Worm (Caenorhabditis elegans) whole organism, L2 larva: ENCODE data around the gene Y43F8B.19.

Source experiments
- C34F6.9 ChIP-seq: fragments of 150-350 bp; optimal IDR thresholded peaks from 2 replicates; lab custom pipeline; 2014; ENCODE audit warnings: missing biosample characterization, missing genetic modification characterization
- R02D3.7 ChIP-seq: fragments of 150-350 bp; optimal IDR thresholded peaks from 2 replicates; lab custom pipeline; 2014; ENCODE audit warnings: missing biosample characterization, missing genetic modification characterization
- alr-1 ChIP-seq: fragments of 150-350 bp; optimal IDR thresholded peaks from 2 replicates; lab custom pipeline; 2014; ENCODE audit warnings: missing biosample characterization, missing genetic modification characterization
- ama-1 ChIP-seq: fragments of 150-350 bp; optimal IDR thresholded peaks from 2 replicates; lab custom pipeline; 2018; ENCODE audit warnings: inconsistent platforms
- blmp-1 ChIP-seq: sonication (generic microtip); optimal IDR thresholded peaks from 2 replicates; lab custom pipeline; 2017; ENCODE audit warnings: missing genetic modification characterization, mild to moderate bottlenecking, missing compliant biosample characterization, antibody characterized with exemption, moderate library complexity; ENCODE audit not compliant: insufficient read depth
- ceh-16 ChIP-seq: fragments of 150-350 bp; optimal IDR thresholded peaks from 2 replicates; lab custom pipeline; 2014; ENCODE audit warnings: missing biosample characterization, missing genetic modification characterization
- ceh-82 ChIP-seq: fragments of 150-350 bp; optimal IDR thresholded peaks from 2 replicates; lab custom pipeline; 2014; ENCODE audit warnings: missing biosample characterization, missing genetic modification characterization
- crh-2 ChIP-seq: sonication (generic microtip); optimal IDR thresholded peaks from 2 replicates; lab custom pipeline; 2017; ENCODE audit warnings: missing biosample characterization, missing genetic modification characterization
- egl-27 ChIP-seq: sonication (generic microtip); optimal IDR thresholded peaks from 3 replicates; lab custom pipeline; 2017; ENCODE audit warnings: missing biosample characterization, missing genetic modification reagents, missing genetic modification characterization
- elt-1 ChIP-seq: fragments of 150-350 bp; optimal IDR thresholded peaks from 2 replicates; lab custom pipeline; 2014; ENCODE audit warnings: missing biosample characterization, missing genetic modification characterization
- elt-3 ChIP-seq: sonication (generic microtip); optimal IDR thresholded peaks from 2 replicates; lab custom pipeline; 2017; ENCODE audit warnings: missing biosample characterization, missing genetic modification characterization
- fos-1 ChIP-seq: fragments of 150-350 bp; optimal IDR thresholded peaks from 2 replicates; lab custom pipeline; 2014; ENCODE audit warnings: missing biosample characterization, missing genetic modification characterization
- lin-11 ChIP-seq: fragments of 150-350 bp; sonication (generic microtip); optimal IDR thresholded peaks from 2 replicates; lab custom pipeline; 2014; ENCODE audit warnings: missing biosample characterization, missing genetic modification characterization, inconsistent platforms, mixed read lengths
- lin-13 ChIP-seq: fragments of 150-350 bp; optimal IDR thresholded peaks from 2 replicates; lab custom pipeline; 2014; ENCODE audit warnings: missing biosample characterization, missing genetic modification reagents, missing genetic modification characterization
- lin-39 ChIP-seq: fragments of 150-350 bp; optimal IDR thresholded peaks from 2 replicates; lab custom pipeline; 2014; ENCODE audit warnings: missing biosample characterization, missing genetic modification reagents, missing genetic modification characterization
- lsy-2 ChIP-seq, 2 experiments: fragments of 150-350 bp in 1 of 2; sonication (generic microtip) in 1 of 2; optimal IDR thresholded peaks; 2 replicates each; lab custom pipeline; 2014 to 2017; ENCODE audit warnings: missing biosample characterization in 2 of 2, missing genetic modification characterization in 2 of 2
- mab-5 ChIP-seq: fragments of 150-350 bp; optimal IDR thresholded peaks from 2 replicates; lab custom pipeline; 2014; ENCODE audit warnings: missing biosample characterization, missing genetic modification characterization
- nhr-10 ChIP-seq: sonication (generic microtip); optimal IDR thresholded peaks from 2 replicates; lab custom pipeline; 2017; ENCODE audit warnings: missing biosample characterization, missing genetic modification characterization
- nhr-11 ChIP-seq: fragments of 150-350 bp; optimal IDR thresholded peaks from 2 replicates; lab custom pipeline; 2014; ENCODE audit warnings: missing biosample characterization, missing genetic modification characterization
- nhr-12 ChIP-seq: fragments of 150-350 bp; optimal IDR thresholded peaks from 2 replicates; lab custom pipeline; 2014; ENCODE audit warnings: missing biosample characterization, missing genetic modification characterization
- nhr-129 ChIP-seq: fragments of 150-350 bp; optimal IDR thresholded peaks from 2 replicates; lab custom pipeline; 2014; ENCODE audit warnings: missing biosample characterization, missing genetic modification characterization
- nhr-21 ChIP-seq: fragments of 150-350 bp; optimal IDR thresholded peaks from 2 replicates; lab custom pipeline; 2014; ENCODE audit warnings: missing biosample characterization, missing genetic modification characterization
- nhr-6 ChIP-seq: fragments of 150-350 bp; optimal IDR thresholded peaks from 2 replicates; lab custom pipeline; 2014; ENCODE audit warnings: missing biosample characterization, missing genetic modification characterization
- nhr-77 ChIP-seq: fragments of 150-350 bp; optimal IDR thresholded peaks from 2 replicates; lab custom pipeline; 2014; ENCODE audit warnings: missing biosample characterization, missing genetic modification characterization
- peb-1 ChIP-seq: fragments of 150-350 bp; optimal IDR thresholded peaks from 2 replicates; lab custom pipeline; 2014; ENCODE audit warnings: missing biosample characterization, missing genetic modification characterization
- sem-4 ChIP-seq: fragments of 150-350 bp; optimal IDR thresholded peaks from 2 replicates; lab custom pipeline; 2014; ENCODE audit warnings: missing biosample characterization, missing genetic modification reagents, missing genetic modification characterization
- skn-1 ChIP-seq: sonication (generic microtip); optimal IDR thresholded peaks from 2 replicates; lab custom pipeline; 2017; ENCODE audit warnings: missing biosample characterization, missing genetic modification characterization
- sma-9 ChIP-seq, 2 experiments: fragments of 150-350 bp in 1 of 2; sonication (generic microtip) in 1 of 2; optimal IDR thresholded peaks; 2 replicates each; lab custom pipeline; 2014 to 2016; ENCODE audit warnings: missing genetic modification characterization in 2 of 2, mild to moderate bottlenecking in 1 of 2, missing biosample characterization in 1 of 2, missing compliant biosample characterization in 1 of 2, missing genetic modification reagents in 1 of 2, moderate library complexity in 1 of 2
- snpc-4 ChIP-seq: fragments of 150-350 bp; optimal IDR thresholded peaks from 2 replicates; lab custom pipeline; 2014; ENCODE audit warnings: missing biosample characterization, missing genetic modification characterization
- unc-39 ChIP-seq: fragments of 150-350 bp; optimal IDR thresholded peaks from 2 replicates; lab custom pipeline; 2014; ENCODE audit warnings: missing biosample characterization, missing genetic modification characterization
- unc-55 ChIP-seq: fragments of 150-350 bp; sonication (generic microtip); optimal IDR thresholded peaks from 3 replicates; lab custom pipeline; 2014; ENCODE audit warnings: missing biosample characterization, missing genetic modification reagents, missing genetic modification characterization
- zag-1 ChIP-seq: fragments of 150-350 bp; optimal IDR thresholded peaks from 2 replicates; lab custom pipeline; 2014; ENCODE audit warnings: missing biosample characterization, missing genetic modification characterization
- ztf-1 ChIP-seq: fragments of 200-800 bp; sonication (Bioruptor generic); conservative IDR thresholded peaks from 2 replicates; pipeline ENCODE4 v1.3.6; 2022; ENCODE audit warnings: missing genetic modification characterization, missing compliant biosample characterization
- ztf-11 ChIP-seq: sonication (generic microtip); optimal IDR thresholded peaks from 2 replicates; lab custom pipeline; 2017; ENCODE audit warnings: missing biosample characterization, missing genetic modification characterization

Gene Y43F8B.19

DNA sequence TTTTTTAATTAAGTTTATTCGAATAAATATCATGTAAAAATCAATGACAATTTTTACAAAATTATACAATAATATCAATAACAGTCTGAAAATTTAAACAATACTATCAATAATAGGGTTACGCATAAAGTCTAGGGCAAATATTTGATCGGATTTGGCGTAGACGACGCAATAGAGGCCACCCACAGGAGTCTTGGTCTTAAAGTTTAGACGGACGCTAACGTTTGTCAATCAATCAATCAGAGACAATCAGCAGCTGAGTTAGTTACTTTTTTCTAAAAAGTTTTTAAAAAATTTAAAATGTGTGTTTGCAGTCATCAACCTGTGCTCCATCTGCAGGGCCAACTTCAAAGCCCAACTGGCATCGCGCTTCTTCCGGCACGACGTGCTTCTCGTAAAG is 20.8 kb downstream of the Y43F8B.19 start, which contains the start of gene Y43F8B.29:
Gene Y43F8B.29 (plus strand): TSS at position 301 of the 400 bp plus-strand sequence.
- TF ChIP-seq zag-1 (tag; lab: Kevin White, UChicago) (no peak), ztf-11 (no peak), alr-1 (no peak), fos-1 (tag; lab: Kevin White, UChicago) (no peak), lin-13 (GFP tag; lab: Kevin White, UChicago) (no peak), nhr-12 (no peak), sma-9 (GFP tag; optimal IDR thresholded peaks at IDR 0.05; lab: Kevin White, UChicago) (no peak), sma-9 (tag; optimal IDR thresholded peaks at IDR 0.05; lab: Kevin White, UChicago) (no peak), lsy-2 (tag; optimal IDR thresholded peaks at IDR 0.05; lab: Kevin White, UChicago) (no peak), ama-1 (lab: Kevin White, UChicago) (no peak), elt-1 (tag; lab: Kevin White, UChicago) (no peak), nhr-77 (no peak), unc-39 (tag; lab: Kevin White, UChicago) (no peak), nhr-10 (tag; lab: Kevin White, UChicago) (no peak), skn-1 (tag; lab: Kevin White, UChicago) (no peak), ceh-82 (tag; lab: Kevin White, UChicago) (no peak), sem-4 (tag; lab: Kevin White, UChicago) (no peak)

DNA sequence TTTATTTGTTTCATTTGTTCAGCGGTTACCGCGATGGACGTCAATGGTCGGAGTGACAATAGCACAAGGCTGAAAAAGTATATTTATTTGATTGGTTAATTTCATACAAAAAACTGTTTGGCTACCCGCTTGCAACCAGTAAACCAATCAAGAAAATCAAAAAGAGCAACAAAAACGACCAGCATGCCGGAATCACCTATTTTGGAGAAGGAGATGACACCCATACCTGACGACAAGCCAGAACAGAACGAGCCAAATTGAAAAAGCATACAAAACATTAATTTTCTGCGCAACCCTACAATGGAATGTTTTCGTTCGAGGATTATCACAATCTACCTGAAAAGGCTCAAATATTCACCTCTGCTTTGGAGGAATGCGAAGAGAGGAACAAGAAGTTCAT is 21.6 kb downstream of the Y43F8B.19 start, which contains the start of gene Y43F8B.7:
Gene Y43F8B.7 (plus strand): TSS at position 301 of the 400 bp plus-strand sequence.
- TF ChIP-seq nhr-77 (no peak), lin-13 (GFP tag; lab: Kevin White, UChicago) (no peak), ztf-1 (GFP tag; lab: Robert Waterston, UW) (no peak), crh-2 (tag; lab: Kevin White, UChicago) (no peak), R02D3.7 (no peak)
- TF ChIP-seq, all 48 proteins: peak for 0

DNA sequence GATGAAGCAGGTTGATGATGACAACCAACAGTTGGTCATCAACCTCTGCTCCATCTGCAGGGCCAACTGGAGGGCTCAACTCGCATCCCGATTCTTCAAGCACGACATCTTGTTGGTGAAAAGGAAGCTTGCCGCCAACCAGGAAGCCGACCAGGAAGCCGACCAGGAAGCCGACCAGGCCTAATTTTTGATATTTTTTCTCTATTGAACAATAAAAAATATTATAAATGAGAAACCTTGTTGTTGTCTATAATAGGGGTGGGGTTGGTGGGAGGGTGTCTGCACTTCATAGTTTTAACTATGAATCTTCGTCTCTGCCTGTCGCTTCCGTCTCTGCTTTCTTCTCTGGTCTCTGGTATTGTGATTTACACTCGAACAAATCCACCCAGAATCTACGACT is 26.4 kb downstream of the Y43F8B.19 start, which contains the start of gene Y43F8B.18:
Gene Y43F8B.18 (plus strand): TSS at position 301 of the 400 bp plus-strand sequence.
- TF ChIP-seq R02D3.7 = no peak
- no peak for TF ChIP-seq unc-55 (GFP tag; lab: Kevin White, UChicago)
- TF ChIP-seq nhr-129 = no peak
- TF ChIP-seq blmp-1 (tag; lab: Kevin White, UChicago) = no peak
- no peak for TF ChIP-seq lin-39
- no peak for TF ChIP-seq lin-13 (GFP tag; lab: Kevin White, UChicago)
- no peak for TF ChIP-seq nhr-77
- TF ChIP-seq nhr-21 = no peak
- no peak for TF ChIP-seq unc-39 (tag; lab: Kevin White, UChicago)
- TF ChIP-seq egl-27 (tag; lab: Kevin White, UChicago) = no peak
- TF ChIP-seq ceh-16 = no peak
- TF ChIP-seq lin-11 (tag; lab: Kevin White, UChicago) = no peak
- no peak for TF ChIP-seq zag-1 (tag; lab: Kevin White, UChicago)

DNA sequence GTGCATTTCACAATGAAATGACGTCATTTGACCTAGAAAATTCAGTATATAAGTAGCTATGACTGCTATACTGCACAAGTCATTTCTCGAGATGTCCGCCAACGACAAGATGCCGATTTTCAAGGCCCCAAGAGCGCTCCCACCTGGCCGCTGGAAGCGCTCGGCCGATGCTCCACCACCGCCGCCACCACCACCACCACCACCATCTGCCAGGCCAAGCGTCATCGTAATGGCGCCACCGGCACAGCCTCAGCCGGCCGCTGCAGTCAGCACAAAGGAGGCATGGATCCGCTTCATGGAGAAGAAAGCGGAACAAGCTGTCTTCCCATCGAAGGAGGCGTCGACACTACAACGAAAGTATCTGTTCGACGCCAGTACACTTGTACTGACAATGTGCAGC is 26.8 kb downstream of the Y43F8B.19 start, which contains the start of gene Y43F8B.28:
Gene Y43F8B.28 (plus strand): TSS at position 59 of the 400 bp plus-strand sequence.
- TF ChIP-seq ama-1 (lab: Kevin White, UChicago) (no peak), nhr-11 (tag; lab: Kevin White, UChicago) (no peak), blmp-1 (tag; lab: Kevin White, UChicago) (no peak), mab-5 (tag; lab: Kevin White, UChicago) (no peak), nhr-21 (no peak), crh-2 (tag; lab: Kevin White, UChicago) (no peak), sma-9 (GFP tag; optimal IDR thresholded peaks at IDR 0.05; lab: Kevin White, UChicago) (no peak), sma-9 (tag; optimal IDR thresholded peaks at IDR 0.05; lab: Kevin White, UChicago) (no peak), lsy-2 (tag; optimal IDR thresholded peaks at IDR 0.05; lab: Kevin White, UChicago) (no peak), zag-1 (tag; lab: Kevin White, UChicago) (no peak), ztf-1 (GFP tag; lab: Robert Waterston, UW) (no peak), fos-1 (tag; lab: Kevin White, UChicago) (no peak), R02D3.7 (no peak), ceh-16 (no peak), egl-27 (tag; lab: Kevin White, UChicago) (no peak), unc-39 (tag; lab: Kevin White, UChicago) (no peak)

DNA sequence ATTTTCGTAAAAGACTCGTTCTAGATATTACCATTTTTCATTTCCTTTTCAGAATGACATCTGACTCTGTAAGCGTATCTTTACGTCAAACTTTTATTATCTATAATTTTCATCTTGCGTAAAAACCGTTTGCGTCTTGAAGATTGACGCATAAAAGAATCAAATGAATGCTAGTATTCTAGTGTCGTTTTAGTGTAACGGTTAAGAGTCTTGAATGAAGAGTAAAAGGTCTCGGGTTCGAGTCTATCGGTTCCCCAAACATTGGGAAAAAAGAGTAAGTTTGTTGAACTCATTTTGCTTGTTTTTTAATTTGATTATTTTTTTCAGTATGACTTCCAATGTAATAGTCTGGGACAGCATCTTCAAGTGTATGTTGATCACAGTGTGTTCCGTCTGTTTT is 27.6 kb downstream of the Y43F8B.19 start, which contains the start of gene Y43F8B.17:
Gene Y43F8B.17 (plus strand): TSS at position 215 of the 400 bp plus-strand sequence.
- TF ChIP-seq C34F6.9 (tag; lab: Kevin White, UChicago) (no peak), snpc-4 (tag; lab: Kevin White, UChicago) (no peak), nhr-12 (no peak), elt-3 (tag; lab: Kevin White, UChicago) (no peak), nhr-10 (tag; lab: Kevin White, UChicago) (no peak), nhr-6 (no peak), ceh-82 (tag; lab: Kevin White, UChicago) (no peak), nhr-77 (no peak), egl-27 (tag; lab: Kevin White, UChicago) (no peak), fos-1 (tag; lab: Kevin White, UChicago) (no peak), ceh-16 (no peak), ztf-1 (GFP tag; lab: Robert Waterston, UW) (no peak), ztf-11 (no peak), peb-1 (no peak), nhr-21 (no peak)
